Fruit fly (Drosophila melanogaster): ENCODE measurements around the gene tal-3A.

Gene tal-3A

DNA sequence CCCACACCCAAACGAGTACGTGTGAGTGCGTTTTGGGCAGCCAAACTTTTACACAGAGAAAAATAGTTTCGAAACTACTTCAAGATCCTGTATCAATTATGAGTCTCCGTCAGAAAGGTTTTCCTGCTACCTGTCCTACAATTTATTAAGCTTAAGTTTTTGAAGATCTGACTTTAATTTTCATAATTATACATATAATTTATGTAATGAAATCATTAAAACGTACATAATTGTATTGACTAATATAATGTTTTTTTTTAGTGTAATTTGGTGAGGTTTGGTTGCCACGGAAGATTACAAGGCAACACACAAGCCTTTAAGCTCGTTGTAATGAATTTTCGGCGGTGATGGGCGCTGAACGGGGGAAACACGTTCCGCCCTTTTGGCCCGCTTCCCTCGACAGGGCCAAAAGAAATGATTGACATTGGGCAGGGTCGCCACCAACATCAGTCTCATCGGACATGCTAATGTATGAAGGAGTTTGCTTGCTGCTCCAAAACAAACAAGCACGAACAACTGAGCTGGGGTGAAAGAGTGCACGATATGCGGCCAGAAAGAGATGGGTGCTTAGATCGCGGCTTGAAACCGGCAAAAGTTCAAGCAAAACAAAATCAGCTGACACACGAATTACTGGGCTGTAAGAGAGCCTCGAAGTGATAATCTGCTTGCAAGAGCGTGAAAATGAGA, 18.8 kb upstream of the tal-3A start (continued):
- no peak for TF ChIP-seq C15 (GFP tag; IDR thresholded peaks at IDR 0.05)
- TF ChIP-seq exex (tag; optimal IDR thresholded peaks at IDR 0.05) = no peak
- TF ChIP-seq unpg (GFP tag; optimal IDR thresholded peaks at IDR 0.05) = peak; percentile 83
- TF ChIP-seq CG12219 (GFP tag; optimal IDR thresholded peaks at IDR 0.05) = peak; percentile 66
- peak; percentile 35 for TF ChIP-seq twi (tag; optimal IDR thresholded peaks at IDR 0.05)
- TF ChIP-seq Six4 (GFP tag; optimal IDR thresholded peaks at IDR 0.05) = peak; percentile 40
- no peak for TF ChIP-seq abd-A (tag; optimal IDR thresholded peaks at IDR 0.05)
- TF ChIP-seq CG6791 (GFP tag; IDR thresholded peaks at IDR 0.05; ENCODE audit: partially characterized antibody) = no peak
- TF ChIP-seq CG16863 (GFP tag; optimal IDR thresholded peaks at IDR 0.05) = no peak
- TF ChIP-seq Chrac-16 (GFP tag; optimal IDR thresholded peaks at IDR 0.05) = peak; percentile 32
- TF ChIP-seq ftz-f1 (GFP tag; optimal IDR thresholded peaks at IDR 0.05) = no peak
- no peak for TF ChIP-seq vfl (GFP tag; optimal IDR thresholded peaks at IDR 0.05)
- TF ChIP-seq her (GFP tag; optimal IDR thresholded peaks at IDR 0.05) = no peak
- TF ChIP-seq zfh2 (GFP tag; optimal IDR thresholded peaks at IDR 0.05) = no peak
- TF ChIP-seq CG17385 (GFP tag; optimal IDR thresholded peaks at IDR 0.05) = peak; percentile 52
- TF ChIP-seq ham (GFP tag; IDR thresholded peaks at IDR 0.05) = no peak
- TF ChIP-seq sc (optimal IDR thresholded peaks at IDR 0.05) = no peak
- peak; percentile 78 for TF ChIP-seq sc (GFP tag; optimal IDR thresholded peaks at IDR 0.05)
- peak; percentile 88 for TF ChIP-seq Sox102F (GFP tag; optimal IDR thresholded peaks at IDR 0.05)
- TF ChIP-seq lbe (GFP tag; optimal IDR thresholded peaks at IDR 0.05) = no peak
- peak; percentile 38 for TF ChIP-seq CG17802 (tag; optimal IDR thresholded peaks at IDR 0.05)
- no peak for TF ChIP-seq en (GFP tag; optimal IDR thresholded peaks at IDR 0.05)
- TF ChIP-seq B-H2 (GFP tag; optimal IDR thresholded peaks at IDR 0.05) = no peak
- TF ChIP-seq Ssrp (tag; optimal IDR thresholded peaks at IDR 0.05) = peak; percentile 79
- peak; percentile 31; the same call in 1 of the 2 replicates for TF ChIP-seq chm (GFP tag; IDR thresholded peaks at IDR 0.05)
- peak in 1 of 2 experiments; percentile 24 for TF ChIP-seq Pdp1 (GFP tag; optimal IDR thresholded peaks at IDR 0.05)
- no peak for TF ChIP-seq CG15073 (GFP tag; optimal IDR thresholded peaks at IDR 0.05)
- TF ChIP-seq slp2 (GFP tag; optimal IDR thresholded peaks at IDR 0.05) = no peak
- TF ChIP-seq CG14441 (GFP tag; IDR thresholded peaks at IDR 0.05) = no peak
- peak; percentile 35 for TF ChIP-seq TFAM (GFP tag; optimal IDR thresholded peaks at IDR 0.05)
- TF ChIP-seq nau (GFP tag; optimal IDR thresholded peaks at IDR 0.05) = peak; percentile 46
- no peak for TF ChIP-seq CkIIα-i1 (GFP tag; IDR thresholded peaks at IDR 0.05)
- TF ChIP-seq CG4328 (GFP tag; optimal IDR thresholded peaks at IDR 0.05) = peak; percentile 25
- TF ChIP-seq Sox100B (GFP tag; optimal IDR thresholded peaks at IDR 0.05) = peak; percentile 69
- no peak for TF ChIP-seq CG13624 (GFP tag; optimal IDR thresholded peaks at IDR 0.05)
- TF ChIP-seq Elba2 (GFP tag; optimal IDR thresholded peaks at IDR 0.05) = no peak
- TF ChIP-seq Bgb (GFP tag; IDR thresholded peaks at IDR 0.05; ENCODE audit: partially characterized antibody) = no peak
- TF ChIP-seq Xrp1 (GFP tag; IDR thresholded peaks at IDR 0.05) = peak; percentile 83
- TF ChIP-seq Dip3 (GFP tag; optimal IDR thresholded peaks at IDR 0.05) = no peak
- TF ChIP-seq Max (GFP tag; optimal IDR thresholded peaks at IDR 0.05) = peak; percentile 57
- TF ChIP-seq CG13296 (GFP tag; optimal IDR thresholded peaks at IDR 0.05) = peak; percentile 20
- peak; percentile 62 for TF ChIP-seq CG15269 (tag; optimal IDR thresholded peaks at IDR 0.05)
- peak; percentile 89 for TF ChIP-seq gem (tag; optimal IDR thresholded peaks at IDR 0.05)
- no peak for TF ChIP-seq Gsc (GFP tag; IDR thresholded peaks at IDR 0.05)
- TF ChIP-seq bowl (GFP tag; IDR thresholded peaks at IDR 0.05) = no peak
- TF ChIP-seq Asciz (GFP tag; optimal IDR thresholded peaks at IDR 0.05) = peak; percentile 57
- TF ChIP-seq gsb-n (tag; optimal IDR thresholded peaks at IDR 0.05) = peak; percentile 77
- no peak for TF ChIP-seq MBD-R2 (GFP tag; IDR thresholded peaks at IDR 0.05)
- peak; percentile 57 for TF ChIP-seq salm (tag; optimal IDR thresholded peaks at IDR 0.05)
- TF ChIP-seq CG1024 (GFP tag; IDR thresholded peaks at IDR 0.05) = peak; percentile 58

All from whole organism, embryonic.